Worm (Caenorhabditis elegans): Measurements from ENCODE around the gene ift-81.

ift-81 gene

DNA sequence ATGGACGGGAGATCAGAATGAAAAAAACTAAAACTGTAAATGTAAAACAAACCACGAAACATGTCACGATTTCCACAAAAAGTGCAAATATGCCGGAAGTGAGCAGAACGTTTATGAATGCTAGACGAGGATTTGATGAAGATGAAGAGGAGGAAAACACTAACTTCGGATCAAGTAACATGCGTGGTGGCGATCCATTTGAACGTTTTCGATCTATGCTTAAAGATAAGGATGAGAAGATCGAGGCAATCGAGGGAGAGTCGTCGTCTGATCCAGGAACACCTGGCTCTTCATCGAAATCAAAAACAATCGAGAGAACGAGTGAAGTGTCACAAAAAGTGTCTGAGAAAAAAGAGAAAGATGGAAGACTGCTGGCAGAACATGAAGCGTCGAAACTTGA, 33.0 kb upstream of the ift-81 start:
- TF ChIP-seq ref-1 (GFP tag; conservative IDR thresholded peaks at IDR 0.05) (no peak), cog-1 (tag; optimal IDR thresholded peaks at IDR 0.05) (no peak), klf-2 (GFP tag; conservative IDR thresholded peaks at IDR 0.05) (no peak), flt-1 (GFP tag; IDR thresholded peaks at IDR 0.05) (no peak)

DNA sequence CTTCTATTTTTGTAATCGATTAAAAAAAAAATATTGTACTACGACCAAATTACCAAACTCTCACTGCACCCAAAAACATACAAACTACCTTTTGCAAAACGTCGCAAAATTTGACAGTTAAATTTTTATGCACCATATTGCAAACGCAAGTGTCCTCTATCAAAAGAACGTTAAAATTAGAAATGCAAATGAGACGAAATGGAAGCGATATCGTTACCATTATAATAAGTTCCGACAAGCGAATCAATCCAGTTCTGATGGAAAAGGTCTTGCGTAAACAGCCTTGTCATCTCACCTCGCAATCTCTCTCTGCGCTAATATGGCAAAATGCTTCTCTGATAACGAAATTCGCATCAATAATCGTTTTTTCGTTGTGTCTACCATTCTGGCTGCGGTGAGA, 30.3 kb upstream of the ift-81 start:
- no peak for TF ChIP-seq ztf-23 (GFP tag; IDR thresholded peaks at IDR 0.05)
- no peak for TF ChIP-seq cog-1 (tag; optimal IDR thresholded peaks at IDR 0.05)
- TF ChIP-seq ref-1 (GFP tag; conservative IDR thresholded peaks at IDR 0.05), result no peak
- TF ChIP-seq ztf-29 (GFP tag; IDR thresholded peaks at IDR 0.05), result no peak
- TF ChIP-seq klf-2 (GFP tag; conservative IDR thresholded peaks at IDR 0.05), result no peak
- no peak for TF ChIP-seq tab-1 (GFP tag; IDR thresholded peaks at IDR 0.05)
- TF ChIP-seq med-1 (GFP tag; optimal IDR thresholded peaks at IDR 0.05; ENCODE audit: insufficient read depth), result no peak
- TF ChIP-seq T22C8.4 (GFP tag; IDR thresholded peaks at IDR 0.05), result no peak
- no peak for TF ChIP-seq flt-1 (GFP tag; IDR thresholded peaks at IDR 0.05)

DNA sequence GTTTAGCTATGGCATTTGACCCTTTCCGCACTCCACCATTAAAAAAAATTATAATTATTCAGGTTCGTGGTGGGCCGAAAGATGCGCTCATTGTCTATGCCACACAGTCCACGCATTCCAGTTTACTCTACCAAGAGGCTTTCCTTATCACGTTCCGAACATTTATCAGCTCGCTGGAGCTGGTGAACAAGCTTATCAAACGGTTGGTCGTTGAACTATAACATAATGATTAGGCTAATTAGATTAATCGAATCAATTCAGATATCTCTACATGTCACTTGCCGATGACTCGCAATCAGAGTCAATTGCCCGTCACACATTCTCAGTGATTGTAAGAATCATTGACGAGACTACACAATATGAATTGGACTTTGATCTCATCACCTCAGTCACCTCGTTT, 29.0 kb upstream of the ift-81 start:
- no peak for TF ChIP-seq klf-2 (GFP tag; conservative IDR thresholded peaks at IDR 0.05)

DNA sequence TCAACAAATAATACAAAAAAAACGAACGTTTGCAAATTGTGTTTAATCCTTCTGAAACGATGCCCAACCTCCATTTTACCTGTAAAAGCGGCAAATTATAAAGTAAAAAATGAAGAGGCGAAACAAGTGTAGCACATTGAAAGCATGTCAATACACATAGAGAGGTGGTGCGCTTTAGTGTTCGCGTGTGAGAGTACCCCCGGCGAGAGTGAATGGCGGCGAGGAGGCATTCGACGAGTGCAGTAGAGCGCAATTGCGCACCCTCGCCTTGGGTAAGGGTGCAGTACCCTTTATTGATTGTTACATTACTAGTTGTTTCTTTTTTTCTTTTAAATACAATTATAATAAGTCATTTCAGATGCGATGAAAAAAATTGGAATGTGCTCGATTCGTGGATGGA, 23.2 kb upstream of the ift-81 start, which contains the start of gene hst-6:
Gene hst-6, plus strand, starts transcription at position 353 of the 400 bp plus-strand sequence.
- TF ChIP-seq klf-2 (GFP tag; conservative IDR thresholded peaks at IDR 0.05), result no peak
- no peak; the same call in 1 of the 2 replicates for TF ChIP-seq T22C8.4 (GFP tag; IDR thresholded peaks at IDR 0.05)
- TF ChIP-seq ref-1 (GFP tag; conservative IDR thresholded peaks at IDR 0.05), result no peak
- no peak for TF ChIP-seq med-1 (GFP tag; optimal IDR thresholded peaks at IDR 0.05; ENCODE audit: insufficient read depth)
- peak; percentile 62 for TF ChIP-seq flt-1 (GFP tag; IDR thresholded peaks at IDR 0.05)
- peak; percentile 66; the same call in 1 of the 2 replicates for TF ChIP-seq ztf-29 (GFP tag; IDR thresholded peaks at IDR 0.05)
- TF ChIP-seq ztf-23 (GFP tag; IDR thresholded peaks at IDR 0.05), result peak; percentile 66; the same call in 1 of the 2 replicates
- TF ChIP-seq cog-1 (tag; optimal IDR thresholded peaks at IDR 0.05), result peak; percentile 78
- TF ChIP-seq tab-1 (GFP tag; IDR thresholded peaks at IDR 0.05), result no peak; the same call in 1 of the 2 replicates

DNA sequence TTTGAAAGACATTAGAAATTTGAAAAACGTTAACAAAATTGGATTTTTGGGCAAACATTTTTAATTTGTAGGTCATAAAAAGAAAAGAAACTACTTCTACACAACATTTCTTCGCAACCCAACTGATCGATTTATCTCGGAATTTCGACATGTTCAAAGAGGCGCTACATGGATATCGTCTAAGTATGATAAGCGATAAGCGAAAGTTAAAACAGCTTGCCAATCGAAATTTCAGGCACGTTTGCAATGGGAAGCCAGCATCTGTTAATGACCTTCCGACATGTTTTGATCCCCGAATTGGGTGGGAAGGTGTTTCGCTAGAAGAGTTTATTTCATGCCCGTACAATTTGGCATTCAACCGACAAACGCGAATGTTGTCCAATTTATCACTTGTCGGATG, 21.6 kb upstream of the ift-81 start:
- TF ChIP-seq med-1 (GFP tag; optimal IDR thresholded peaks at IDR 0.05; ENCODE audit: insufficient read depth) (no peak), T22C8.4 (GFP tag; IDR thresholded peaks at IDR 0.05) (no peak), ztf-23 (GFP tag; IDR thresholded peaks at IDR 0.05) (no peak), ref-1 (GFP tag; conservative IDR thresholded peaks at IDR 0.05) (no peak), cog-1 (tag; optimal IDR thresholded peaks at IDR 0.05) (no peak), klf-2 (GFP tag; conservative IDR thresholded peaks at IDR 0.05) (no peak), tab-1 (GFP tag; IDR thresholded peaks at IDR 0.05) (no peak), ztf-29 (GFP tag; IDR thresholded peaks at IDR 0.05) (no peak), flt-1 (GFP tag; IDR thresholded peaks at IDR 0.05) (no peak)

DNA sequence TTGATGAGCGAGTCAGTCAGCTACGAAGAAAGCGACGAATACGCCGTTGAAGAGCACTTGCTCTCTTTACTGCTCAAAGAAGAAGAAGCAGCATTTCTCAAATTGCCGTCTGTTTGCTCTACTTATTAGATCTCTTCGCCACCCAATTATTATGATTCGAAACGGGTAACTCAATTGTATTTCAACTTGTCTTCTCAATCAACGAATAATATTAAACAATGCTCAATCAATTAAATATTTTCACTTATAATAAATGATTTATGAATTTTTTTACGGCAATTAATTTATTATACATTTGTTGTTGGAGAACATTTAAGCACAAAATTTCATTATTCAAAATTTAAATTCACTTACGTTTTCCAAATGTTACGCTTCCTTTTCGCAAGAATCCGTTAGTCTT, 20.1 kb upstream of the ift-81 start:
- TF ChIP-seq med-1 (GFP tag; optimal IDR thresholded peaks at IDR 0.05; ENCODE audit: insufficient read depth) (no peak), ztf-29 (GFP tag; IDR thresholded peaks at IDR 0.05) (no peak), tab-1 (GFP tag; IDR thresholded peaks at IDR 0.05) (no peak), klf-2 (GFP tag; conservative IDR thresholded peaks at IDR 0.05) (no peak), cog-1 (tag; optimal IDR thresholded peaks at IDR 0.05) (no peak), flt-1 (GFP tag; IDR thresholded peaks at IDR 0.05) (no peak), T22C8.4 (GFP tag; IDR thresholded peaks at IDR 0.05) (no peak), ref-1 (GFP tag; conservative IDR thresholded peaks at IDR 0.05) (no peak), ztf-23 (GFP tag; IDR thresholded peaks at IDR 0.05) (no peak)

DNA sequence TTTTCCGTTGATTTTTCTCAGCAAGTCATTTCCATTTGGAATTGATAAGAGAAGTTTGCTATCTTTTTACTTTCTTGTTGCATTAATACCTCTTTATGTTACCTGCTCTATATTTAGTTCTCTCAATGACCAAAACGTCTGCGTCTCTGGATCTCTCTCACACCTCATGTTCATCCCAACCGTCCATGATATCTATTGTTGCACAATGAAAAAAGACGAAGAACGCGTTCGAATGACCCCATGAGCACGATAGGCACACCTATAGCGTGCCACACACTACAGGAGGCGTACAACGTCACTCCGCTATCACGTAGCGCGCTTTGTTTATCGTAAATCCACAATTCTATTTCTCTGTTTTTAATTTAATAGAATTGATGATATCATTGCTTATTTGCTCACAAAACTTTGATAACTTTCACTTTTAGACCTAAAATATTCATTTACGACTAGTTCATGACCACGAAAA, 19.2 kb upstream of the ift-81 start, which contains the start of gene Y34B4A.2:
Gene Y34B4A.2, plus strand, starts transcription at position 328 of the 466 bp plus-strand sequence.
- TF ChIP-seq flt-1 (GFP tag; IDR thresholded peaks at IDR 0.05) (0 out of 2 replicates have a peak, but pooled peaks have one; percentile 37), T22C8.4 (GFP tag; IDR thresholded peaks at IDR 0.05) (no peak)

DNA sequence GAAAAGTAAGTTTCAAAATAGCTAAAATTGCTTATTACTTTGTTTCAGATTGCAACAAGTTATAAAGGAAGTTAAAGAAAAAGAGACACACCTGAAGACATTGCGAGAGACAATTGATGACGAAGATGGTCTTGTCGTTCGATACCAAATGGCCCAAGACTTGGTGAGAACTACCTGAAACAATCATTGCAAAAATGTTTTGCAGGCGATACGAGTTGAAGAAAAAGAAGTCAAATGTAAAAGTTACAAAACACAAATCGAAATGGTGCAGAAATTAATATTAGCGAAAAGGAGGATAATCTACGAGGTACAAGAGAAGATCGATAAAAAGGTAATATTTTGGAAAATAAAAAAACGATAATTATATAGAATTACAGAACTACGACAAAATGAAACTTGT, 18.7 kb upstream of the ift-81 start, which contains the start of gene rga-8:
Gene rga-8, minus strand, starts transcription at position 101 of the 400 bp plus-strand sequence.
- TF ChIP-seq cog-1 (tag; optimal IDR thresholded peaks at IDR 0.05) (no peak), flt-1 (GFP tag; IDR thresholded peaks at IDR 0.05) (no peak)

DNA sequence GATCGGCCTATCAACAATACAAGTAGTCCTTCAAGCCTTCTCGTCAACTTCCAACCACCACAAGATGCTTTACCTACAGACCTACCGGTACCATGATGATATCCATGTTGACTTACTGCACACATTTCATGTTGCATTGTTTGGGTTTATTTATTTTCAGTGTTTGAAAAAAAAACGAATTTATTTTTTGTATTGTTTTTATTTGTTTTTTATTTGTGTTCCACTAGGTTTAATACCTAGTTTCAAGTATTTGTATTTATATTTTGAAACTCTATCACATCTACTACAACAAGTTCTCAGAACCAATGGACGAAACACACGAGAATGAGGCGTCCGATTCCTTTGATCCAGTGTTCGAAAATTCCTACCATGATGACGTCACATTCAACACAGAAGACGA, 14.8 kb upstream of the ift-81 start, which contains the start of gene vps-41:
Gene vps-41, plus strand, starts transcription at position 301 of the 400 bp plus-strand sequence.
- TF ChIP-seq T22C8.4 (GFP tag; IDR thresholded peaks at IDR 0.05) (no peak), klf-2 (GFP tag; conservative IDR thresholded peaks at IDR 0.05) (no peak), med-1 (GFP tag; optimal IDR thresholded peaks at IDR 0.05; ENCODE audit: insufficient read depth) (no peak), ztf-23 (GFP tag; IDR thresholded peaks at IDR 0.05) (no peak), cog-1 (tag; optimal IDR thresholded peaks at IDR 0.05) (no peak), ztf-29 (GFP tag; IDR thresholded peaks at IDR 0.05) (no peak), ref-1 (GFP tag; conservative IDR thresholded peaks at IDR 0.05) (no peak), flt-1 (GFP tag; IDR thresholded peaks at IDR 0.05) (no peak), tab-1 (GFP tag; IDR thresholded peaks at IDR 0.05) (no peak)

DNA sequence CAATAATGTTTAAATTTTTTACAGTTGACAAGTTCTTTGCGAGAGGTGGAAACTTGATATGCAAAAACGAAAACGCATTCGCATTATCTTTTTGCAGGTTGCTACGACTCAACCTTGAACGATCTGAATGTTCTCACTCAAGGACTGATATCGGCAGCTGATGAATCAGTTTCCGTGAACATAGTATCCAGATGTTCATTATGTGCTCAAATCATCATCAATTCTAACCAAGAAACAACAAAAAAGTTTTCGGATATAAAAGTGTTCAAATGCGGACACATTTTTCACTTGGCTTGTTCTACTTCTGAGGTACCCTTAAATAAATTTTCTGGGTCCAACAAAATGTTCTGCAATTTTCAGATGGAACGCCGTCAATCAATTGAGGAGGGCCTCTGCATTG, 9.3 kb upstream of the ift-81 start:
- no peak for TF ChIP-seq tab-1 (GFP tag; IDR thresholded peaks at IDR 0.05)
- no peak for TF ChIP-seq ref-1 (GFP tag; conservative IDR thresholded peaks at IDR 0.05)
- no peak for TF ChIP-seq ztf-23 (GFP tag; IDR thresholded peaks at IDR 0.05)
- TF ChIP-seq klf-2 (GFP tag; conservative IDR thresholded peaks at IDR 0.05), result no peak
- no peak for TF ChIP-seq T22C8.4 (GFP tag; IDR thresholded peaks at IDR 0.05)

DNA sequence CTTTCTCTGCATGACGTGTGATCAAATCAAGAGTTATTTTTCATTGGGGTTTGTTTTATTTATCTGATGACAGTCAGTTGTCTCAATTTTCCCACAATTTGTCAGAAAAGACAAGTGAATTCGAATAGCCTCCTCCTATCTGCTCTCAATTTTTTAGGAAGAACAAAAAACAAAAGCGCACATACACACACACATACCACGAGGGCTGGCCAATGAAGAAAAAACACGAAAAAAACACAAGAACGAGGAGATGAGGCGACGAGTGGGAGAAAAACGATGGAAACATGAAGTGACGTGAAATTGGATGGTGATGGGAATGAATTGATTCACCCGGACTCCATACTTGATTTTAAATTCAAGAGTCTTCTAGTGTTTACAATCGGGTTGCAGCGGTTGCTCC, 4.5 kb upstream of the ift-81 start:
- no peak for TF ChIP-seq tab-1 (GFP tag; IDR thresholded peaks at IDR 0.05)
- TF ChIP-seq cog-1 (tag; optimal IDR thresholded peaks at IDR 0.05), result no peak
- no peak for TF ChIP-seq flt-1 (GFP tag; IDR thresholded peaks at IDR 0.05)
- TF ChIP-seq med-1 (GFP tag; optimal IDR thresholded peaks at IDR 0.05; ENCODE audit: insufficient read depth), result no peak
- TF ChIP-seq ztf-29 (GFP tag; IDR thresholded peaks at IDR 0.05), result no peak
- TF ChIP-seq ztf-23 (GFP tag; IDR thresholded peaks at IDR 0.05), result no peak
- TF ChIP-seq klf-2 (GFP tag; conservative IDR thresholded peaks at IDR 0.05), result no peak
- TF ChIP-seq T22C8.4 (GFP tag; IDR thresholded peaks at IDR 0.05), result no peak
